Worm (Caenorhabditis elegans): ENCODE results near the gene mltn-9.

DNA sequence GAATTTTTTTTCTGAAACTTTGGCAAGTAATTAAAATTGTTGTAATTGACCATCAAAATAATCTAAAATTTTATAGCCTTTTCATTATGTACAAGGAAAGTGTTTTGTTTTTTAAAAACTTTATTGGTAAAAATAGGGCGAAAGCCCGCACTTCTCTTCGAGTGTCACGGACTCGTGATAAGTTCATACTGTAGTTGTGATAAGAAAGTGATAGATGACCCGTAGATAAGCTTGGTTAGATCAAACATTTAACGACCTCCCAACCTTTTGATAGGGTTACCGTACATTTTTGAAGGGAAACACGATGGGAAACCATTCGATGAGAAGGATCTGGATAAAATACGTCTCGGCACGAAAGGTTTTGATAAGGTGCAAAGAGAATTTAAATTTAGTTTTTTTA lies 567 bp downstream of the mltn-9 start:
- TF ChIP-seq klf-2 (GFP tag; conservative IDR thresholded peaks at IDR 0.05) = no peak
- TF ChIP-seq flt-1 (GFP tag; IDR thresholded peaks at IDR 0.05) = no peak
- no peak for TF ChIP-seq tab-1 (GFP tag; IDR thresholded peaks at IDR 0.05)
- no peak for TF ChIP-seq ztf-29 (GFP tag; IDR thresholded peaks at IDR 0.05)
- no peak for TF ChIP-seq ztf-23 (GFP tag; IDR thresholded peaks at IDR 0.05)
- no peak for TF ChIP-seq T22C8.4 (GFP tag; IDR thresholded peaks at IDR 0.05)
- no peak for TF ChIP-seq cog-1 (tag; optimal IDR thresholded peaks at IDR 0.05)

Data from whole organism, midembryonic.